ENCODE assay signal across 2 fruit fly cellular contexts in the genomic region with DNA sequence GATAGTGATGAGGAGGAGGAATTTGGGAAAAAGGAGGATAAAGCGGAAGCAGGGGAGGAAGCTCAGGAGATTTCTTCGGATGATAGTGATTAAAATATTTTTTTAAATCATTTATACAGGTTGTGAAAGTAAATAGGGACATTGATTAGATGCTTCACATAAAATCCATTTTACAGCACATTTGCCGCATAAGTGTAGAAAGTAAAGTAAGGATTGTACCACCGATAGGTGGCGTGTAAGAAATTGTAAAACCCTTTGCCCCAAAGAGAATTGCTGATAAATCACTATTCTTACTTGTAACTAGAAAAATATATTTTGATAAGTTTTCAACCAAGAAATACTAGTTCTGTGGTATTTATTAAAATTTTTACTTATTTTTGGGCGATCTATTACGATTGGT.
TF ChIP-seq lines count a peak whose summit lies in the region.

No protein-coding gene starts in this region.

- peak; percentile 76 to 88 for TF ChIP-seq CTCF in S2 (optimal IDR thresholded peaks at IDR 0.05; lab: Kevin White, UChicago)
- TF ChIP-seq CTCF in whole organism, embryonic (GFP tag; optimal IDR thresholded peaks at IDR 0.05; lab: Kevin White, UChicago): peak; percentile 94

TF ChIP-seq in whole organism, embryonic, 481 proteins besides CTCF, POLR2A, EP300 and RAD21:
- TF ChIP-seq pita (GFP tag; optimal IDR thresholded peaks at IDR 0.05; lab: Kevin White, UChicago) (peak; percentile 30), zen2 (GFP tag; IDR thresholded peaks at IDR 0.05; lab: Robert Waterston, UW; ENCODE audit: partially characterized antibody) (no peak), sens (GFP tag; lab: Kevin White, UChicago) (peak; percentile 38), cato (GFP tag; optimal IDR thresholded peaks at IDR 0.05; lab: Kevin White, UChicago; ENCODE audit: borderline replicate concordance) (no peak), stwl (tag; optimal IDR thresholded peaks at IDR 0.05; lab: Kevin White, UChicago) (peak; percentile 47), bbx (GFP tag; IDR thresholded peaks at IDR 0.05; lab: Robert Waterston, UW; ENCODE audit: partially characterized antibody) (0 out of 2 replicates have a peak, but pooled peaks have one; percentile 27), Bgb (GFP tag; IDR thresholded peaks at IDR 0.05; lab: Robert Waterston, UW; ENCODE audit: partially characterized antibody) (peak; percentile 71; the same call in 1 of the 2 replicates), Dip2 (GFP tag; IDR thresholded peaks at IDR 0.05; lab: Robert Waterston, UW) (peak; percentile 89), amos (GFP tag; IDR thresholded peaks at IDR 0.05; lab: Robert Waterston, UW; ENCODE audit: partially characterized antibody) (peak; percentile 65), Dad (GFP tag; optimal IDR thresholded peaks at IDR 0.05; lab: Kevin White, UChicago) (no peak), knrl (GFP tag; IDR thresholded peaks at IDR 0.05; lab: Robert Waterston, UW; ENCODE audit: partially characterized antibody) (peak; percentile 53; the same call in 2 of the 3 replicates), Abd-B (GFP tag; optimal IDR thresholded peaks at IDR 0.05; lab: Kevin White, UChicago) (peak; percentile 39), CG10543 (GFP tag; optimal IDR thresholded peaks at IDR 0.05; lab: Kevin White, UChicago) (no peak), gro (GFP tag; optimal IDR thresholded peaks at IDR 0.05; lab: Kevin White, UChicago) (no peak), CG7271 (tag; optimal IDR thresholded peaks at IDR 0.05; lab: Kevin White, UChicago) (no peak), CG16813 (GFP tag; IDR thresholded peaks at IDR 0.05; lab: Robert Waterston, UW; ENCODE audit: partially characterized antibody) (peak; percentile 35; the same call in 2 of the 3 replicates), Dp (GFP tag; optimal IDR thresholded peaks at IDR 0.05; lab: Kevin White, UChicago) (peak; percentile 6), Med (GFP tag; lab: Kevin White, UChicago) (peak; percentile 68), CG15696 (tag; optimal IDR thresholded peaks at IDR 0.05; lab: Kevin White, UChicago) (no peak), fd3F (GFP tag; optimal IDR thresholded peaks at IDR 0.05; lab: Kevin White, UChicago) (no peak), CG42726 (GFP tag; IDR thresholded peaks at IDR 0.05; lab: Robert Waterston, UW; ENCODE audit: partially characterized antibody) (0 out of 2 replicates have a peak, but pooled peaks have one; percentile 38), Sox100B (GFP tag; optimal IDR thresholded peaks at IDR 0.05; lab: Kevin White, UChicago) (no peak), CG6791 (GFP tag; IDR thresholded peaks at IDR 0.05; lab: Robert Waterston, UW; ENCODE audit: partially characterized antibody) (peak; percentile 70; the same call in 2 of the 3 replicates), nau (GFP tag; optimal IDR thresholded peaks at IDR 0.05; lab: Kevin White, UChicago) (no peak), cas (GFP tag; IDR thresholded peaks at IDR 0.05; lab: Robert Waterston, UW) (no peak), prd (optimal IDR thresholded peaks at IDR 0.05; lab: Kevin White, UChicago) (peak in 1 of 2 experiments; percentile 32), prd (GFP tag; IDR thresholded peaks at IDR 0.05; lab: Robert Waterston, UW) (no peak), oc (tag; optimal IDR thresholded peaks at IDR 0.05; lab: Kevin White, UChicago) (no peak), CG7357 (GFP tag; IDR thresholded peaks at IDR 0.05; lab: Robert Waterston, UW) (no peak), ci (GFP tag; IDR thresholded peaks at IDR 0.05; lab: Robert Waterston, UW) (no peak), ssp (GFP tag; IDR thresholded peaks at IDR 0.05; lab: Robert Waterston, UW) (0 out of 2 replicates have a peak, but pooled peaks have one; percentile 8), CG3995 (GFP tag; optimal IDR thresholded peaks at IDR 0.05; lab: Kevin White, UChicago) (peak; percentile 39), D19A (tag; optimal IDR thresholded peaks at IDR 0.05; lab: Kevin White, UChicago) (no peak), CG3065 (GFP tag; optimal IDR thresholded peaks at IDR 0.05; lab: Kevin White, UChicago) (no peak), Ets65A (GFP tag; lab: Kevin White, UChicago) (peak; percentile 67), CG13123 (GFP tag; optimal IDR thresholded peaks at IDR 0.05; lab: Kevin White, UChicago) (no peak), H2.0 (GFP tag; IDR thresholded peaks at IDR 0.05; lab: Robert Waterston, UW) (0 out of 2 replicates have a peak, but pooled peaks have one; percentile 34), CG8478 (optimal IDR thresholded peaks at IDR 0.05; lab: Kevin White, UChicago) (no peak), Sry-δ (GFP tag; optimal IDR thresholded peaks at IDR 0.05; lab: Kevin White, UChicago) (no peak), Rfx (GFP tag; IDR thresholded peaks at IDR 0.05; lab: Robert Waterston, UW) (peak; percentile 38; the same call in 1 of the 2 replicates), Hmx (GFP tag; optimal IDR thresholded peaks at IDR 0.05; lab: Kevin White, UChicago) (no peak), CG10147 (GFP tag; optimal IDR thresholded peaks at IDR 0.05; lab: Kevin White, UChicago) (no peak), Ptx1 (GFP tag; IDR thresholded peaks at IDR 0.05; lab: Robert Waterston, UW) (0 out of 2 replicates have a peak, but pooled peaks have one; percentile 16), CG14860 (GFP tag; IDR thresholded peaks at IDR 0.05; lab: Robert Waterston, UW; ENCODE audit: partially characterized antibody) (peak; percentile 15; the same call in 1 of the 3 replicates), usp (GFP tag; optimal IDR thresholded peaks at IDR 0.05; lab: Kevin White, UChicago) (no peak)
